Worm (Caenorhabditis elegans): ENCODE results near the gene die-1.
A peak's percentile ranks its signal among the peaks of the same experiment; 100 is the strongest.

The die-1 gene

DNA sequence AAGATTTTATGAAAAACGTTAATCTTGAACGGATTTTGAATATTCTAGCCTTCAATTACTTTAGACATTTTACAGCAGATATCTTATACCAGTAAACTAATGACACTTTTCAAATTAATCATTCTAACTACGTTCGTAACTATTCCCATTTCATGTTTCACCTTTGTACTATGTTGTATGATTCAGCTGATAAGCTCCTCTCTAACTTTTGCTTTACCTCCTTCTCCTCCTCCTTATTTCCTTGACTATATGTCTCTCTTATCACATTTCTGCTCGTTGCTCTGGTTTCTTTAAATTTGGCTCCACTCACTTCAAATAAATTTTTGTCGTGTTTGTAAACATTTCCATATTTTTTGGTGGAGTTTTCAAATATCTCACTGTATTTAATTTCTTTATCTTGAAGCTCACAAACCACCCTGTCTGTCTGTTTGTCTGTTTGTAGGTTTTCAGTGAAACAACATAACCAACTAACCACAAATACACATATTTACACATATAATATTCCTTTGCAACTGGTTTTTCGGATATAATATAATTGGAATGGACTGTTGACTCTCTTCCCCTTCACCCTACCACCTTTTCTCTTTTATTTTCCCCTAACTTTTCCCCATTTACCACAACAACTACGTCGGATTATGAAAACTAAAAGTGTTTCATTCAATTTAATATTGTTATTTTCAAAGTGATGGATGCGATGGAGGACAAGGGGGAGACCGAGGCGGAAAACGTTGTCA is 26.6 kb upstream of the die-1 start, which contains the start of gene lact-2:
TSS of gene lact-2 (plus strand) at position 684 of the 734 bp plus-strand sequence.
- peak; percentile 7 for TF ChIP-seq crh-2 (tag; optimal IDR thresholded peaks at IDR 0.05)
- no peak for TF ChIP-seq sma-9 (GFP tag; optimal IDR thresholded peaks at IDR 0.05)
- no peak for TF ChIP-seq sma-9 (tag; optimal IDR thresholded peaks at IDR 0.05)
- TF ChIP-seq sem-4 (tag; optimal IDR thresholded peaks at IDR 0.05), result no peak
- peak; percentile 96 for TF ChIP-seq fos-1 (tag; optimal IDR thresholded peaks at IDR 0.05)
- no peak for TF ChIP-seq ZK546.5 (tag; optimal IDR thresholded peaks at IDR 0.05)
- no peak for TF ChIP-seq ztf-1 (GFP tag; conservative IDR thresholded peaks at IDR 0.05)
- TF ChIP-seq blmp-1 (tag; optimal IDR thresholded peaks at IDR 0.05; ENCODE audit: insufficient read depth), result no peak
- TF ChIP-seq snpc-4 (tag; optimal IDR thresholded peaks at IDR 0.05), result no peak

DNA sequence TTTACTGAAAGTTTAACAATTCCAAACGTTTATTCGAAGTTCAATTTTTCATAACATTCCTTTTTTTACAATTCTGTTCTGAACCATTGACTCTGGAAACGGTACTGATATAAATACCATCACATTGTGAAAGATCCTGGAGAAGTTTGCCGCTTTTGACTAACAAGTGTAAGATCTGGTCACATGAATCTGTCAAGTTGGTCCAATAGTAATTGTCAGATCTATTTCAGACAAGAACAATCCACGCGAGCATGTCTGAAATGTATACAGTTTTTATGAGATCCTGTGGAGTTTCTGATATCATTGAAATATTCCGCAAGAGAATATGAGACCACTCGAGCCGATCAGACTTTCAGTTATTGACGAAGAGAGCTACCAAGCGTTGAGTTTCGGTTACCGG is 25.4 kb upstream of the die-1 start:
- TF ChIP-seq crh-2 (tag; optimal IDR thresholded peaks at IDR 0.05) (no peak), zag-1 (tag; optimal IDR thresholded peaks at IDR 0.05) (no peak), mab-5 (tag; optimal IDR thresholded peaks at IDR 0.05) (no peak), sma-9 (GFP tag; optimal IDR thresholded peaks at IDR 0.05) (no peak), sma-9 (tag; optimal IDR thresholded peaks at IDR 0.05) (no peak), nhr-25 (tag; optimal IDR thresholded peaks at IDR 0.05) (no peak), mbf-1 (tag; optimal IDR thresholded peaks at IDR 0.05) (no peak), unc-55 (GFP tag; optimal IDR thresholded peaks at IDR 0.05) (no peak), elt-3 (tag; optimal IDR thresholded peaks at IDR 0.05) (no peak), R02D3.7 (tag; optimal IDR thresholded peaks at IDR 0.05) (no peak), ZK546.5 (tag; optimal IDR thresholded peaks at IDR 0.05) (no peak)

DNA sequence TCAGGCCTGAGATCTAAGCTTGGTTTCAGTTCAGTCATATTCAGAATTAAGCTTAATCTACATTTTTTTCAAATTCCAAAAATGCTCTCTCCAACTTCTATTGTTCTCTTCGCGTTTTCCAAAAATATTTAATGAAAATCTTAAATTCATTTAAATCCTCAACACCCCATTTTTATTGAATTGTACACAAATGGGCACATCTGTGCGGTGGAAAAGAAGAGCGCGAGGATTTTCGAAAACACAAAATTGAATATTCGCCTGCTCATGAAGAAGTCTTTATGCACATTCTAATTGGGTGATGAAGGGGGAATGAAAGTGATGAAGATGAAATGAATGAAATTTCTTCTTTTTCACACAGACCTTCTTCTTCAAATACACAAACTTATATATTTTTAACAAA is 16.8 kb upstream of the die-1 start:
- TF ChIP-seq lin-11 (tag; optimal IDR thresholded peaks at IDR 0.05), result no peak
- no peak for TF ChIP-seq nhr-23 (tag; optimal IDR thresholded peaks at IDR 0.05)
- TF ChIP-seq R02D3.7 (tag; optimal IDR thresholded peaks at IDR 0.05), result no peak
- no peak for TF ChIP-seq nhr-21 (tag; optimal IDR thresholded peaks at IDR 0.05)
- TF ChIP-seq aly-2 (tag; optimal IDR thresholded peaks at IDR 0.05), result no peak
- no peak for TF ChIP-seq crh-2 (tag; optimal IDR thresholded peaks at IDR 0.05)
- TF ChIP-seq lin-39 (tag; optimal IDR thresholded peaks at IDR 0.05), result no peak
- TF ChIP-seq sma-3 (GFP tag; optimal IDR thresholded peaks at IDR 0.05), result no peak
- no peak for TF ChIP-seq ztf-11 (tag; optimal IDR thresholded peaks at IDR 0.05)

DNA sequence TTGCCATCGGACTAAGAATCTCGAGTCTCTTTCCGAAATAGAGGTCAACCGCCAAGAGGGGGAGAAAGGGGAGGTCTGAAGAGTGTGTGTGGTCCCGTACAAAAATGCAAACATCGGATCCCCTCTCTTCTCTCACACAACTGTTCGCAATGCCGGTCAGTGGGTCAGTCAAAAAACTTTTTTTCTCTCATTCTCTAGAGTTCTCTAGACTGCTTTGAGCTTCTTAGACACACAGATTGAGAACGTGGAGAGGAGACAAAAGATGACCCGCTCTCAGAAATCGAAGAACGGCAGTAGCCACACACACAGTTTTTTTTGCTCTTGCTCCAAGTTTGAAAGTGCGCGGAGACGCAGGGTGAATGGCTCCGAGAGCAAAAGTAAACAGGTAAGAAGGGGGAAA is 8.1 kb upstream of the die-1 start:
- TF ChIP-seq ZK546.5 (tag; optimal IDR thresholded peaks at IDR 0.05) (no peak), nhr-129 (tag; optimal IDR thresholded peaks at IDR 0.05) (no peak), ceh-82 (tag; optimal IDR thresholded peaks at IDR 0.05) (no peak), R02D3.7 (tag; optimal IDR thresholded peaks at IDR 0.05) (no peak), mab-5 (tag; optimal IDR thresholded peaks at IDR 0.05) (no peak), ztf-1 (GFP tag; conservative IDR thresholded peaks at IDR 0.05) (no peak), nhr-77 (tag; optimal IDR thresholded peaks at IDR 0.05) (no peak), nhr-12 (tag; optimal IDR thresholded peaks at IDR 0.05) (no peak), nhr-11 (tag; optimal IDR thresholded peaks at IDR 0.05) (no peak), egl-27 (tag; optimal IDR thresholded peaks at IDR 0.05) (no peak), blmp-1 (tag; optimal IDR thresholded peaks at IDR 0.05; ENCODE audit: insufficient read depth) (no peak), lin-39 (tag; optimal IDR thresholded peaks at IDR 0.05) (no peak), elt-3 (tag; optimal IDR thresholded peaks at IDR 0.05) (no peak), sem-4 (tag; optimal IDR thresholded peaks at IDR 0.05) (no peak), nhr-237 (tag; optimal IDR thresholded peaks at IDR 0.05) (no peak), nhr-10 (tag; optimal IDR thresholded peaks at IDR 0.05) (no peak), fos-1 (tag; optimal IDR thresholded peaks at IDR 0.05) (no peak)

DNA sequence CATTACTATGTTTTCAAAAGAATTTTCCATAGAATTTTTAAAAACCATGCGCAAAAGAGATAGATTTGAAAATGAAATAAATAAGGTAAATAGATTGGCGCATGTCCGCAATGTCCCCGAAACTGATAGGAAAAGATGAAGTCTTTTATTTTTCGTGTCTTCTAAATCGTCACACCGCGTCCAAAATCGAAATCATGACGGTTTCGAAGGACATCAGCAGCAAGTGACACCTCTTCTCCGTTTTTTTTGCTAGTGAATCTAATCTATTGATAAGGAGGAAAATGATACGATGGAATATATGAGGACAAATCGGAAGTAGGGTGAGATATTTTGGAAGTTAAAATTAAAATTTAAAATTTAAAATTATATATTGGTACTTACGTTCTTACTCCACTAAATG is 6.3 kb upstream of the die-1 start:
- TF ChIP-seq nhr-25 (tag; optimal IDR thresholded peaks at IDR 0.05), result no peak
- no peak for TF ChIP-seq mbf-1 (tag; optimal IDR thresholded peaks at IDR 0.05)
- TF ChIP-seq gmeb-1 (tag; optimal IDR thresholded peaks at IDR 0.05), result no peak
- TF ChIP-seq nhr-21 (tag; optimal IDR thresholded peaks at IDR 0.05), result no peak
- TF ChIP-seq Y55F3AM.14 (GFP tag; optimal IDR thresholded peaks at IDR 0.05), result no peak
- no peak for TF ChIP-seq nhr-129 (tag; optimal IDR thresholded peaks at IDR 0.05)

Data from whole organism, L2 larva.